Worm (Caenorhabditis elegans): ENCODE data around the gene daf-31.

The daf-31 gene

DNA sequence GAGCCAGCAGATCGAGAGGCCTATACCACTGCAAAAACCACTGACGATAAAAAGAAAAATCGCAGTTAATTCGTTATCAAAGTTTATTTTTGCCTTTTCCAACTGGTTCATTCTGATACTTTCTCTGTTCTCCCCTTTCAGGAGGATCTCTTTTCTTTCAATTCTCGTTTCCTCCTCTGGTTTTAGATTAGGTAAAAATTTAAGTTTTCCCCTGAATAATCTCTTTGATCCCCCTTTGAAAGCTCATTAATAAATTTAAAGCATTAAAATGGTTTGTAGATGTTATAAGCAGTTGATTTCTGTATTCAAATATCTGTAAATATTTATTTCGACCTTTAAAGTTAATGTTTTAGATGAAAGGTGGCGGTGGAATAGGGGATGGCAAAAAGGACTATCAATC lies 1.2 kb downstream of the daf-31 start, which contains the start of gene K07H8.2:
Gene K07H8.2, plus strand, starts transcription at position 301 of the 400 bp plus-strand sequence.
- TF ChIP-seq isw-1 (GFP tag; IDR thresholded peaks at IDR 0.05) (no peak), skn-1 (tag; optimal IDR thresholded peaks at IDR 0.05) (no peak), nhr-11 (tag; optimal IDR thresholded peaks at IDR 0.05) (no peak), C04F5.9 (tag; optimal IDR thresholded peaks at IDR 0.05) (no peak), efl-3 (GFP tag; optimal IDR thresholded peaks at IDR 0.05) (no peak), hlh-17 (GFP tag; optimal IDR thresholded peaks at IDR 0.05; ENCODE audit: borderline replicate concordance) (no peak), nhr-90 (tag; optimal IDR thresholded peaks at IDR 0.05; ENCODE audit: poor library complexity) (no peak), nhr-12 (tag; optimal IDR thresholded peaks at IDR 0.05) (no peak), unc-86 (tag; optimal IDR thresholded peaks at IDR 0.05) (no peak), vab-15 (tag; optimal IDR thresholded peaks at IDR 0.05) (no peak)

DNA sequence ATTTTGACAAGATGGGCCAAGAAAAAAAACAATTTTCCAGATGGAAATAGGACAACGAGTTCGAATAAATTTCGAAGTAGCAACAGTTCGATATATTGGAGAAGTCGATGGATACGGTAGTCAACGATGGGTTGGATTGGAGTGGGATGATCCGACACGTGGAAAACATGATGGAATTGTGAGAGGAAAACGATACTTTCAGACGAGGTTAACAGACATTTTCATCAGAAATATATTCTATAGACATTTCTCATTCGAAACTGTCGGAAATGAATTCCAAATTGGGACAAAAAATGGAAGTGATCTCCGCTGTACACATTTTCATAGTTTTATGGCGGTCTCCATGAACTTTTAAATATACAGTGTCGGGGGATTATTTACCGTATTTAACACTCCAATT lies 4.6 kb downstream of the daf-31 start, which contains the start of gene tbce-1:
Gene tbce-1, plus strand, starts transcription at position 41 of the 400 bp plus-strand sequence.
- TF ChIP-seq ama-1 (optimal IDR thresholded peaks at IDR 0.05) (no peak), efl-1 (optimal IDR thresholded peaks at IDR 0.05) (no peak), efl-1 (GFP tag; optimal IDR thresholded peaks at IDR 0.05 in 1 of 2) (peak in 1 of 2 experiments; percentile 92)

DNA sequence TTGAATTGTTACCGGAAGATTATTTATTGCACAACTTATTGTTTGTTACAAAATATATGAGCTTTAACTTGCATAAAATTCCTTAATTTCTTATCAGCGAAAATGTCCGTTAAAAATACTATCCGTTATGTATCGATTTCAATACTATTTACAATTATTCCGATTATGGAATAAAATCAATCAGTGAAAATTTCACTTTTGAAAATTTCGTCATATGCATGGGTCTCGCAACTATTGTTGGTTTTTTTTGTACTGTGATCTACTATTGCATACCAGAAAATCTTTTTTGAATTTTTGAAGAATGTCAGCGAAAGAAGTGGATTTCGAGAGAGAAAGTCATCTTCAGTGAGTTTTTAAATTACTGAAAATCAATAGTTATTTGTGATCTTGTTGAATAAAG lies 7.1 kb downstream of the daf-31 start, which contains the start of gene nprl-3:
Gene nprl-3, plus strand, starts transcription at position 301 of the 400 bp plus-strand sequence.
- TF ChIP-seq lir-3 (tag; optimal IDR thresholded peaks at IDR 0.05; ENCODE audit: poor library complexity) (no peak), nhr-28 (tag; optimal IDR thresholded peaks at IDR 0.05) (no peak), unc-98 (GFP tag; IDR thresholded peaks at IDR 0.05) (no peak), mep-1 (tag; optimal IDR thresholded peaks at IDR 0.05) (no peak), pax-3 (tag; optimal IDR thresholded peaks at IDR 0.05) (no peak), nhr-85 (tag) (no peak), blmp-1 (tag; optimal IDR thresholded peaks at IDR 0.05) (no peak), nhr-47 (tag; optimal IDR thresholded peaks at IDR 0.05) (no peak), sup-37 (GFP tag; optimal IDR thresholded peaks at IDR 0.05) (no peak)

DNA sequence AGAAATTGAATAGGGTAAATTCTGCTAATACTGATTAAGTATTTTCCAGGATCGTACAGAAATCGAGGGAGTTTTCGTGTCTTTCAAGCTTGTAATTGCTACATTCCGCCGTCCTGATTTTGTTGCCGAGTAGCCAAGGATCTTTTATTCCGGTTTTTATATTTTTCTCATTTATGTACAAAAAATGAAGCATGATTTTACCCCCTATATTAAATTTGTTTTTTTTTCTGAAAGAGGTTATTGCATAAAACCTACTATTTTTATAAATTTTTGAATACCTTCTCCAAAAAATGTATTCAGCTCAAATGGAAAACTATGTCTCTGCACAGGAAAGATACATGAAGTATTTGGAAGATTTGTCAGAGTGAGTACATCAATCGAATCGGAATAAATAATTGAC lies 9.6 kb downstream of the daf-31 start, which contains the start of gene F35H10.6:
Gene F35H10.6, plus strand, starts transcription at position 301 of the 400 bp plus-strand sequence.
- TF ChIP-seq lin-15B (tag; optimal IDR thresholded peaks at IDR 0.05) (no peak), isw-1 (GFP tag; IDR thresholded peaks at IDR 0.05) (no peak)

DNA sequence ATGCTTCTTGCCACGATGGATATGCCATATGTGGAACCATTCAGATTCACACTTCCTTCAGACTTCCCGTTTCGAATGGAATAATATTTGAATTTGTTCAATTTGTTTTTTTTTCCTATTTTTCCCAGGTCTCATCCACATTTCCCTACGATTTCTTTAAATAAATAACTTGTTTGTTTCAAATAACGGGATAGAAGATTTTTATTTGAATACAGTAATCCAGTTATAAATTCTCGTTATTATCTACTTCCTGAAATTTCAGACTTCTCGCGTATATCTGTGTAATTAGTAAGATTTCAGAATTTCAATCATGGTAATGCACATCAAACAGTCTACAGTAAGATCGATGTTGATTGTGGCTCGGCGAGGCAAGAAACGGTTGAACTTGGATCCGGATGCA lies 10.4 kb downstream of the daf-31 start, which contains the start of gene F35H10.5:
Gene F35H10.5, plus strand, starts transcription at position 301 of the 400 bp plus-strand sequence.
- no peak for TF ChIP-seq sox-4 (tag; optimal IDR thresholded peaks at IDR 0.05)
- TF ChIP-seq efl-1 (optimal IDR thresholded peaks at IDR 0.05): no peak
- peak in 1 of 2 experiments; percentile 73 for TF ChIP-seq efl-1 (GFP tag; optimal IDR thresholded peaks at IDR 0.05 in 1 of 2)

DNA sequence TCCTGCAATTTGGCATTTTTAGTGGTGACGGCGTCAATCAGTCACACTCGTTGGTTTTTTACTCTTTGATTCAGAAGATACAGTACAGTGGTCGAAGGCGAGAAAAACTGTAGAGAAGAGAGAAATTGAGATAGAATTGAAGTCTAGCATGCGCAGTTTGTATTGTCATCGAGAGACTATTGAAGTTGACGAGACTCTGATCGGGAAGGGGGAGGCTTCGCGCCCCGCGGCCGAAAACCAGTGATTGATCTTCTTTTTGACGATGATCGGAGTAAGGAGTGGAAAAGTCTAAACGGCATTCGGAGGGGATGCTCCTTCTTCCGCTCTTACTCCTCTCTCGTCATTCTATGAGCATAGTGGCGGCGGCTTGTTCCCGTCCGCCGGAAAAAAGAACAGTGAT lies 11.9 kb downstream of the daf-31 start:
- TF ChIP-seq nhr-20 (tag; optimal IDR thresholded peaks at IDR 0.05) (peak; percentile 66), dpl-1 (GFP tag; optimal IDR thresholded peaks at IDR 0.05) (peak in 2 of 3 experiments; percentile 12 to 46), lsy-2 (tag; optimal IDR thresholded peaks at IDR 0.05) (peak in 1 of 2 experiments; percentile 45), tlp-1 (tag; optimal IDR thresholded peaks at IDR 0.05) (no peak), elt-3 (tag; optimal IDR thresholded peaks at IDR 0.05) (peak in 4 of 6 experiments; percentile 17 to 65 (median 36)), rnt-1 (tag; optimal IDR thresholded peaks at IDR 0.05) (no peak), grh-1 (GFP tag; IDR thresholded peaks at IDR 0.05) (peak; percentile 63), nhr-71 (tag; optimal IDR thresholded peaks at IDR 0.05) (peak; percentile 47), lin-35 (GFP tag; optimal IDR thresholded peaks at IDR 0.05) (peak; percentile 5 to 59), nhr-90 (tag; optimal IDR thresholded peaks at IDR 0.05; ENCODE audit: poor library complexity) (peak; percentile 20), efl-1 (optimal IDR thresholded peaks at IDR 0.05) (peak; percentile 16 to 51), efl-1 (GFP tag; optimal IDR thresholded peaks at IDR 0.05 in 1 of 2) (peak; percentile 2 to 93), snu-23 (GFP tag; optimal IDR thresholded peaks at IDR 0.05) (peak; percentile 77), unc-30 (tag; optimal IDR thresholded peaks at IDR 0.05) (no peak), elt-2 (tag; optimal IDR thresholded peaks at IDR 0.05) (no peak), tbx-2 (tag; optimal IDR thresholded peaks at IDR 0.05) (peak; percentile 27), nhr-12 (tag; optimal IDR thresholded peaks at IDR 0.05) (no peak), sup-37 (GFP tag; optimal IDR thresholded peaks at IDR 0.05) (no peak), mdl-1 (tag; optimal IDR thresholded peaks at IDR 0.05) (no peak), nhr-85 (tag) (peak; percentile 79), nhr-77 (tag; optimal IDR thresholded peaks at IDR 0.05) (peak; percentile 14), lin-14 (GFP tag; optimal IDR thresholded peaks at IDR 0.05) (peak; percentile 76), blmp-1 (tag; optimal IDR thresholded peaks at IDR 0.05) (peak; percentile 71), nhr-19 (GFP tag; conservative IDR thresholded peaks at IDR 0.05) (0 out of 2 replicates have a peak, but pooled peaks have one; percentile 32), ceh-82 (tag; optimal IDR thresholded peaks at IDR 0.05) (peak in 1 of 3 experiments; percentile 30)

Data from whole organism, L1 larva.